Worm (Caenorhabditis elegans): ENCODE data around the gene F38A1.15.

F38A1.15 gene

ce11 chrIV:1256723-1257122 is 13.5 kb upstream of the F38A1.15 start, which contains the start of gene clec-168:
clec-168 (plus strand) TSS chrIV:1256969.
- TF ChIP-seq dve-1 (tag; optimal IDR thresholded peaks at IDR 0.05) (no peak), ahr-1 (tag; optimal IDR thresholded peaks at IDR 0.05) (no peak), ceh-34 (tag; optimal IDR thresholded peaks at IDR 0.05) (no peak), zip-5 (tag; optimal IDR thresholded peaks at IDR 0.05) (no peak), C38D4.7 (GFP tag; optimal IDR thresholded peaks at IDR 0.05) (no peak), pat-9 (tag; optimal IDR thresholded peaks at IDR 0.05) (no peak), npax-4 (tag; optimal IDR thresholded peaks at IDR 0.05) (no peak), pax-1 (tag; optimal IDR thresholded peaks at IDR 0.05) (no peak), fax-1 (tag; optimal IDR thresholded peaks at IDR 0.05) (no peak), C08G9.2 (tag; optimal IDR thresholded peaks at IDR 0.05) (no peak), tbx-7 (tag; optimal IDR thresholded peaks at IDR 0.05) (no peak), lim-6 (tag; optimal IDR thresholded peaks at IDR 0.05) (no peak), hlh-8 (tag; optimal IDR thresholded peaks at IDR 0.05) (no peak), nhr-232 (tag; optimal IDR thresholded peaks at IDR 0.05) (no peak), hlh-30 (tag; optimal IDR thresholded peaks at IDR 0.05; ENCODE audit: insufficient read depth) (no peak), unc-42 (tag; optimal IDR thresholded peaks at IDR 0.05) (no peak), pqm-1 (tag; optimal IDR thresholded peaks at IDR 0.05) (no peak)

- TF ChIP-seq odd-2 (tag; optimal IDR thresholded peaks at IDR 0.05) = no peak
- no peak for TF ChIP-seq ceh-30 (tag; optimal IDR thresholded peaks at IDR 0.05)
- no peak for TF ChIP-seq ceh-2 (tag; optimal IDR thresholded peaks at IDR 0.05)
- TF ChIP-seq unc-3 (GFP tag; conservative IDR thresholded peaks at IDR 0.05) = no peak
- no peak for TF ChIP-seq unc-3 (tag; optimal IDR thresholded peaks at IDR 0.05)
- TF ChIP-seq hlh-13 (GFP tag; optimal IDR thresholded peaks at IDR 0.05) = no peak
- no peak for TF ChIP-seq rnt-1 (tag; optimal IDR thresholded peaks at IDR 0.05)
- no peak for TF ChIP-seq gmeb-2 (tag; optimal IDR thresholded peaks at IDR 0.05)
- TF ChIP-seq syd-9 (tag; optimal IDR thresholded peaks at IDR 0.05) = no peak
- no peak for TF ChIP-seq pax-1 (tag; optimal IDR thresholded peaks at IDR 0.05)
- no peak for TF ChIP-seq ceh-22 (tag; optimal IDR thresholded peaks at IDR 0.05)
- TF ChIP-seq ets-4 (tag; optimal IDR thresholded peaks at IDR 0.05) = no peak
Measured at ce11 chrIV:1255632-1256031, 12.4 kb upstream of the F38A1.15 start, which contains the start of gene clec-167. clec-167 (minus strand) TSS chrIV:1255732.

ce11 chrIV:1251242-1251911 is 8.2 kb upstream of the F38A1.15 start, which contains the start of the genes clec-166 and F38A1.6:
clec-166 (minus strand) TSS chrIV:1251342.
F38A1.6 (plus strand) TSS chrIV:1251861.
- TF ChIP-seq unc-86 (tag; optimal IDR thresholded peaks at IDR 0.05) (no peak), lin-11 (tag; optimal IDR thresholded peaks at IDR 0.05) (no peak), ets-4 (tag; optimal IDR thresholded peaks at IDR 0.05) (no peak), sox-2 (GFP tag; IDR thresholded peaks at IDR 0.05) (no peak), nhr-232 (tag; optimal IDR thresholded peaks at IDR 0.05) (no peak), ttx-3 (tag; optimal IDR thresholded peaks at IDR 0.05) (no peak), unc-42 (tag; optimal IDR thresholded peaks at IDR 0.05) (no peak)

ce11 chrIV:1246762-1247436 is 3.7 kb upstream of the F38A1.15 start, which contains the start of the genes clec-165 and F38A1.11:
clec-165 (minus strand) TSS chrIV:1246886.
F38A1.11 (plus strand) TSS chrIV:1247386.
- TF ChIP-seq ceh-22 (tag; optimal IDR thresholded peaks at IDR 0.05) (no peak), odd-2 (tag; optimal IDR thresholded peaks at IDR 0.05) (no peak)

ce11 chrIV:1245244-1245643 is 2.0 kb upstream of the F38A1.15 start, which contains the start of gene F38A1.9:
F38A1.9 (minus strand) TSS chrIV:1245344.
- no peak for TF ChIP-seq fax-1 (tag; optimal IDR thresholded peaks at IDR 0.05)
- no peak for TF ChIP-seq lin-11 (tag; optimal IDR thresholded peaks at IDR 0.05)
- no peak for TF ChIP-seq tbx-2 (tag; optimal IDR thresholded peaks at IDR 0.05)
